Worm (Caenorhabditis elegans): ENCODE results near the gene dhrs-4.

- no peak for TF ChIP-seq T22C8.4 (GFP tag; IDR thresholded peaks at IDR 0.05)
- TF ChIP-seq ref-1 (GFP tag; conservative IDR thresholded peaks at IDR 0.05) = no peak
Observed at ce11 chrV:12944229-12944628, 21.8 kb downstream of the dhrs-4 start, which contains the start of gene T16G1.3.
